Worm (Caenorhabditis elegans): ENCODE data around the gene Y59H11AM.1.
"Not testable (repeated sequence)": the region's sequence is repeated elsewhere in the genome, so short reads cannot be mapped to it uniquely, and the experiment has no call there.

- TF ChIP-seq nhr-111 (GFP tag; optimal IDR thresholded peaks at IDR 0.05); dpl-1 (GFP tag; optimal IDR thresholded peaks at IDR 0.05); cey-2 (tag; optimal IDR thresholded peaks at IDR 0.05; ENCODE audit: borderline replicate concordance, insufficient read depth): not testable (repeated sequence)
Observed at ce11 chrIV:8607468-8607867, 36.2 kb downstream of the Y59H11AM.1 start.

Data from whole organism, L4 larva.